Worm (Caenorhabditis elegans): Measurements from ENCODE around the gene Y116A8C.3.

DNA sequence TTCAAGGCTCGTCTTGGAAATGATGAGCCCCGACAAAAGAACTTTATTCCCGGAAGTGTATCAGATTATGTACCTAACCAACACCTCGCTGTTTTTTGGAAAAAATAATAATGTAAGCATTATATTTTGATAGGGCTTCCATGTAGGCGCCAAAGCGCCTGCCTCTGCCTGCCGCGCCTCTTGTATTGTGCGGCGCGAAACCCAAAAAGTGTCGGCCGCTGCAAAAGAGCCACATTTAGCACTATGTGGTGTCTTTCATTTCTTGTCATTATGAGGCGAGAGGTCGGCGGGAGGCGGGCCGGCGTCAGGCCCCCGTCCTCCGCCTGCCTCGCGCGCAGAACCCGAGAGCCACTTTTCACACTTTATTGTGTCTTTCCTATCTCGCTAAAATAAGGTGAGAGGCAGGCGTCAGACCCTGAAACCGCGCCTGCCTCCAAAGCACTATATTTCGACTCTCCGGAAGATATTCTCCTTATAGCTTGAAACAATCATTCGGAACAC, 9.6 kb downstream of the Y116A8C.3 start:
- TF ChIP-seq F39B2.1 (GFP tag; IDR thresholded peaks at IDR 0.05) (no peak), B0035.1 (tag; optimal IDR thresholded peaks at IDR 0.05) (no peak)

All from whole organism, young adult.